Worm (Caenorhabditis elegans) whole organism, mixed stage, embryonic: ENCODE results near the gene tsp-3.

ENCODE experiments used
- blmp-1 ChIP-seq: fragments of 150-350 bp; optimal IDR thresholded peaks from 2 replicates; lab custom pipeline; 2014; ENCODE audit warnings: missing biosample characterization, missing genetic modification characterization
- lsy-2 ChIP-seq: fragments of 150-350 bp; optimal IDR thresholded peaks from 2 replicates; lab custom pipeline; 2014; ENCODE audit warnings: missing biosample characterization, missing genetic modification characterization
- mep-1 ChIP-seq: fragments of 150-350 bp; optimal IDR thresholded peaks from 2 replicates; lab custom pipeline; 2017; ENCODE audit warnings: missing biosample characterization, missing genetic modification reagents, missing genetic modification characterization, inconsistent platforms
- pha-4 ChIP-seq: fragments of 150-350 bp; optimal IDR thresholded peaks from 2 replicates; lab custom pipeline; 2018; ENCODE audit warnings: missing biosample characterization, missing genetic modification reagents, missing genetic modification characterization
- snpc-4 ChIP-seq: fragments of 150-350 bp; optimal IDR thresholded peaks from 2 replicates; lab custom pipeline; 2014; ENCODE audit warnings: missing biosample characterization, missing genetic modification characterization
- unc-39 ChIP-seq: fragments of 150-350 bp; optimal IDR thresholded peaks from 2 replicates; lab custom pipeline; 2014; ENCODE audit warnings: missing biosample characterization, missing genetic modification characterization
- ztf-11 ChIP-seq: fragments of 150-350 bp; optimal IDR thresholded peaks from 2 replicates; lab custom pipeline; 2014; ENCODE audit warnings: missing biosample characterization, missing genetic modification characterization

DNA sequence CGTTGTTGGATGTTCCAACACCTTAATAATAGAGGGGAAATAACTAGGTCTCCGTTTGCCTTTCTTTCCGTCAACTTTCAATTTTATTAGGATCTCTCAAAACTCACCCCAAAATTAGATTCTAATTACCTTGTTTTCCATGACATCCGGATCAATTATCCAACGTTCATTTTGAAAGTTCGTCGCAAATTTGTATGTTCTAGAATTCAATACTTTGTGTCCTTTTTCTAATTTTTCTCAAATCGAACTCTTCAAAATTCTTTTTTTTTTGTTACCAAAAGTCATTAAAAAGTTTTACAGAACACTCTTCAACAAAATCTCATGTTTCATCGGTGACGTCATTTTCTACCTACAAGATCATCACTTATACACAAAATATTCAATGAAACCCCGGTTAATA, 10.3 kb downstream of the tsp-3 start, which contains the start of gene Y43F4A.1:
- TF ChIP-seq unc-39 (tag; lab: Kevin White, UChicago), result no peak
- TF ChIP-seq mep-1 (tag; lab: Kevin White, UChicago), result no peak
- TF ChIP-seq blmp-1 (tag; lab: Kevin White, UChicago), result no peak
- TF ChIP-seq ztf-11 (tag; lab: Kevin White, UChicago), result no peak
- TF ChIP-seq pha-4 (tag; lab: Kevin White, UChicago), result no peak
- no peak for TF ChIP-seq snpc-4 (tag; lab: Kevin White, UChicago)
- no peak for TF ChIP-seq lsy-2
